Worm (Caenorhabditis elegans) whole organism, dauer: Measurements from ENCODE around the gene cnc-3.

Experiments used
- unc-62 ChIP-seq: sonication (generic microtip); optimal IDR thresholded peaks from 2 replicates; lab custom pipeline; 2017; ENCODE audit warnings: missing biosample characterization, missing genetic modification reagents, missing genetic modification characterization

The cnc-3 gene

DNA sequence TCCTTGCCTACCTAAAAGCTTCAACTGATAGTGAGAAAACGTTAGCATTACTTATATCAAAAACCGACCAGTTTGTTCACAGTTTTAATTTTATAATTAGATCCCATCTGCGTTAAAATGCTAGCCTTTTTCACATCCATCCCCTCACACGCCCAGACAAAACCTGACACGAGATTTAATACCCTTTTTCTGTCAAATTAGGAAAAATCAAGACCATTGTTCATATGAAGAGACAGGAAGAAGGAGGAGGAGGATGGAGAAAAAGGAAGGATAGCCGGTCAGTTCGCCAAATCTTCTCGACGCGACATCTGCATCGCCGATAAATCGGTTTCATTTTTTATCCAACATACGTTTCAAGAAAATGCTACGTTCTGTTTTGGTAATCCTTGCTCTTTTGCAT lies at the start of gene cnc-3:
Gene cnc-3 (plus strand): TSS at position 281 of the 400 bp plus-strand sequence.
- no peak for TF ChIP-seq unc-62 (GFP tag; lab: Kevin White, UChicago)

DNA sequence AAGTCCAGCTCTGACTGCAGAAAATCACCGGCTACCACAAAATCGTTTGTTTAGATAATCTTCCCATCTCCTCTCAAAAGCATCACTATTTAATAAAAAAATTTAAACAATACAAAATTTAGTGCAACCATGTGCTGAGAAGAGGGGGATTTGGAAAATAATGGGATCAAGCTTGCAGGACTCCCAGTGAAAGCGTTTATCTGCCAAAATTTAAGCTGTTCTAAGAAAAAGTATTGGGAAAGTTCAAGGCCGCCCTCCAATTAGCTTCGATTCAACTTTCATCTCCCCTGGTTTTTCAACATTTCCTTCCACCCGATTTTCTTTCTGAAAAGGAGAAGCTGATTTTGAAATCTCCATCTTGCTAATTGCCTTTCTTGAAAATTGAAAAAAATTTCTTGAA lies 39.7 kb upstream of the cnc-3 start:
- TF ChIP-seq unc-62 (GFP tag; lab: Kevin White, UChicago): no peak

DNA sequence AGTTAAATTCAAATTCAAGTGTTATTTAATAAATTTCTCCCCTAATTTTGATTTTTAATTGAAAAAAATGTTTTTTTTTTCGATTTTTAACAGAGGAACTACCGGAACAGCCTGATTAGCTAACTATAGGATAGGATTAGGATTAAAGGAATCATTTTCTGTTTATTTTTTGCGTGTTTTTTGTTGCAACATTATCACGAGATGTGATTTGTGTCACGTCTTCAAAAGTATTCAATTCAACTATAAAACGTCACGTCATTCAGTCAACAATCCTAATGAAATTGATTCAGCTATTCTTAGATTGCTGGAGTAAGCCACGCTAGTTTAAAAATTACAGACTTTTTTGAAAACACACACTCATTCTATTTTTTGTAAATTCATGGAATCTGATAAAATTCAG lies 37.1 kb upstream of the cnc-3 start:
- no peak for TF ChIP-seq unc-62 (GFP tag; lab: Kevin White, UChicago)

DNA sequence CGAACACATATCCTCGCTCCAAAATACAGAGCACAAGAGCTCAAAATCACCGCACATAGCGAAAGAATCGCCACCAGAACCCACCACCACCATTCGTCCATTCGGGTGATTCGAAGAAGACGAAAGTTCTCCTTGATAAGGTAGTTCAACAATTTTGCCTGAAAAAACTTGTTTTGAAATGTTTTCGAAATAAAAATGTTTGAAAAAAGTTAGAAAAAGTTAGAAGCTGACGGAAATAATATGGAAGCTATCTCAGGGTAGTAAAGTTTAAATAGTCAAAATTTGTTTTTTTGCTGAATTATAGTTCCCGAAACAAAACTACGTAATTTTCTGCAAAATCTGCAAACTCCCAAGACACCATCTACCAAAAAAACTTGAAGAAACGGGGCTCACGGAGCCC lies 36.3 kb upstream of the cnc-3 start, which contains the start of gene snt-5:
Gene snt-5 (minus strand): TSS at position 101 of the 400 bp plus-strand sequence.
- no peak for TF ChIP-seq unc-62 (GFP tag; lab: Kevin White, UChicago)

DNA sequence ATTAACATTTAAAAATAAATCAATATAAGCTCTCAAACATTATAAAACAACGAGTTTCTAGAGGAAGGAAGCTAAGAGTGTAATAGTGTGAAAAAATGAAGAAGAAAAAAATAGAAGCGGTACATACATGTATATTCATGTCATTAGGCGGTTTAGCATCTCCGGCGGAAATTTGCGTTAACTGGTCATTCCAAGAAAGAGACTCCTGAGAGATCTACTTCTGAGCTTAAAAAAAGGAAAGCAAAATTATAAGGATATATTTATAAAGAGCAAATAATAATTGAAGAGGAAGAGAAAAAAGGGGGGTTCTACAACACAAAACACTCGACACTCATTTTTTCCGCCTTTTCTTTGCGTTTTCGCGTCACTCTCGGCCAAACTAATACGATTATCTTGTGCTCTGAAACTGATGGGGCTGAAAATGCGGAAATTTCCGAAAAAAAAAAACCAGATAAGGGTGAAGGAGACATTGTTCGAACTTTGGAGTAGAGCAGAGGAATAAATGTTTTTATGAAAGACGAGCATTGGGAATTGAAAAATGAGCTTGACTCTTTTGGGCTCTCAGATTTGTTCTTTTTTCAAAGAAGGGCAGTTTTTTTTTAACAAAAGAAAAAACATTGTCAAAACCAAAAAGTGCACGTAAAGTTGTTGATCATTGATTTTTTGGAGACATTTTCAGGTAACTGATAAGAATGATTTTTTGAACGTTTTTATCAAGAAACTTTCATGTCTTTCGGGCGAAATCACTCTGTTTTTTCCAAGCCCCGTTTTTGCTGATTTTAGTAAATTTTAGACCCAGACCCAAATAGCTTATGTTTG lies 33.0 kb upstream of the cnc-3 start:
- TF ChIP-seq unc-62 (GFP tag; lab: Kevin White, UChicago): no peak

DNA sequence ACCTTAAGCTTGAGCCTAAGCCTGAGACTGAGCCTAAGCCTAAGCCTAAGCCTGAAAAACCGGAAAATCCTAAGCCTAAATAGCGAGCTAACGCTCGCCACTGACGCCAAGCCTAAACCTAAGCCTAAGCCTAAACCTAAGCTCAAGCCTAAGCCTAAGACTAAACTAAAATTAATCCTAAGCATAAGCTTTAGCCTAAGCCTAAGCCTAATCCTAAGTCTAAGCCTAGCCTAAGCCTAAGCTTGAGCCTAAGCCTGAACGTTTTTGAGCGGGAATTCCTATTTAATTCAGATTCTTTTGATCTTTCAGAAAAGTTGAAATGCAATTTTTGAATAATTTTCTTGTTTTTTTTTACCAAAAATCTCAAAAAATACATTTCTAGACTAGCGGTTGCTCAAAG lies 31.6 kb upstream of the cnc-3 start:
- TF ChIP-seq unc-62 (GFP tag; lab: Kevin White, UChicago): no peak

DNA sequence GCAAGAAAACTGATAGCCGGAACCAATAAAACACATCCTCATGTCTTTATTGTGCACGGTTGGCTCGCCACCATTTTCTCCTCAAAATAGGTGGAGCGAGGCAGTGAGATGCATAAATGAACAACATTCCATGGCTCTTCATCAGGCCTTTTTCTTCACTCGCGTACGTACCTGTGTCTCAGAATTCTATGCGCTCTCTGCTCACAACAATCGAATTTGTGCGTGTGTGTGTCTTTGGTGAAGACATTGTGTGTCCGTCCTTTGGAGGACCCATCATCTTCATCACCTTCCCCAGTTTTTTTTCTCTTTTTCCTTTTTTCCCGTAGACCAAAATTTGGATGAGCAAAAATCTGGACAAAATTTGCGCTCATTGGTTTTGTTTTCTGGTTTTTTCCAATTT lies 25.5 kb upstream of the cnc-3 start:
- no peak for TF ChIP-seq unc-62 (GFP tag; lab: Kevin White, UChicago)

DNA sequence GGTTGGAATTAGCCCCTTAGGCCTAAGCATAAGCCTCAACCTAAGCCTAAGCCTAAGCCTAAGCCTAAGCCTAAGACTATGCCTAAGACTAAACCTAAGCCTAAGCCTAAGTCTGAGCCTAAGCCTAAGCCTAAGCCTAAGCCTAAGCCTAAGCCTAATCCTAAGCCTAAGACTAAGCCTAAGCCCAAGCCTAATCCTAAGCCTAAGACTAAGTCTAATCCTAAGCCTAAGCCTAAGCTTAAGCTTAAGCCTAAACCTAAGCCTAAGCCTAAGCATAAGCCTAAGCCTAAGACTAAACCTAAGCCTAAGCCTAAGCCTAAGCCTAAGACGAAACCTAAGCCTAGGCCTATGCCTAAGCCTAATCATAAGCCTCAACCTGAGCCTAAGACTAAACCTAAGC lies 24.5 kb upstream of the cnc-3 start:
- TF ChIP-seq unc-62 (GFP tag; lab: Kevin White, UChicago): no peak

DNA sequence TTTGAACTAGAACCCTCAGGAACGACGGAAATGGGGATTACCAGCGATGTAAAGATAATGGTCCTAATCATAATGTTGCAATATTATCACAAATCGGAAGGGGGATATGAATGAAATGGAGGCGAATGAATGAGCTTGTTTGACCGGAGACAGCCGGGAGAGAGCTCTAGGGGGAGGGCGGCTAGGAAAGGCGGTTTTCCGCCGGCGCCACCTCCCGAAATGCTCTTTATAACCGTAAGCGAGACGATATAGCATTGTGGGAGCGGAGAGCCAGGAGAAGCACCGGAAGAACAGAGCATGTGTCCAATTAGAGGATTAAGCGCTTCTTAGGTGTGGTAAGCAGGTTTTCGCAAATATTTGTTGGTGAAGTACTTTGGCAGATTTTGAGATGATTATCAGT lies 22.2 kb upstream of the cnc-3 start, which contains the start of gene R12A1.3:
Gene R12A1.3 (minus strand): TSS at position 200 of the 400 bp plus-strand sequence.
- no peak for TF ChIP-seq unc-62 (GFP tag; lab: Kevin White, UChicago)

DNA sequence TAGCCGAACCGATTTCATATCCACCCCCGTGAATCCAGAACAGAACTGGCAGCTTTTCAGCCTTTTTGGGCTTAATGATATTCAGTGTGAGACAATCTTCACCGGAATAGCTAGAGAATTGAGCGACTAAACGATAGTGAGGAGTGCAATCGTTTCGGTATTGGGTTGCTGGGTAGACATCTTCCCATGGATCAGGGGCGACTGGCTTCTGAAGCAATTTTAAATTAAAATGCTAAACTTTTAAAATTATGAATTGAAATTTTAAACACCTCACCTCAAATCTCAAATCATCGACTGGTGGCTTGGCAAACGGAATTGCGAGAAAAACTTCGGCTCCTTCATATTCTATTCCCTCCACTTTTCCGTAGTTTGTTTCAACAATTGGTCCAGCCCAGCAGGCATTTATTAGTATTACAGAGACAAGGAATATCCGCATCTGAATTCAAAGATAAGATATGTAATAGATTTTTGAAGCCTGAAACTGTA lies 16.1 kb upstream of the cnc-3 start, which contains the start of gene ges-1:
Gene ges-1 (minus strand): TSS at position 436 of the 486 bp plus-strand sequence.
- TF ChIP-seq unc-62 (GFP tag; lab: Kevin White, UChicago): no peak

DNA sequence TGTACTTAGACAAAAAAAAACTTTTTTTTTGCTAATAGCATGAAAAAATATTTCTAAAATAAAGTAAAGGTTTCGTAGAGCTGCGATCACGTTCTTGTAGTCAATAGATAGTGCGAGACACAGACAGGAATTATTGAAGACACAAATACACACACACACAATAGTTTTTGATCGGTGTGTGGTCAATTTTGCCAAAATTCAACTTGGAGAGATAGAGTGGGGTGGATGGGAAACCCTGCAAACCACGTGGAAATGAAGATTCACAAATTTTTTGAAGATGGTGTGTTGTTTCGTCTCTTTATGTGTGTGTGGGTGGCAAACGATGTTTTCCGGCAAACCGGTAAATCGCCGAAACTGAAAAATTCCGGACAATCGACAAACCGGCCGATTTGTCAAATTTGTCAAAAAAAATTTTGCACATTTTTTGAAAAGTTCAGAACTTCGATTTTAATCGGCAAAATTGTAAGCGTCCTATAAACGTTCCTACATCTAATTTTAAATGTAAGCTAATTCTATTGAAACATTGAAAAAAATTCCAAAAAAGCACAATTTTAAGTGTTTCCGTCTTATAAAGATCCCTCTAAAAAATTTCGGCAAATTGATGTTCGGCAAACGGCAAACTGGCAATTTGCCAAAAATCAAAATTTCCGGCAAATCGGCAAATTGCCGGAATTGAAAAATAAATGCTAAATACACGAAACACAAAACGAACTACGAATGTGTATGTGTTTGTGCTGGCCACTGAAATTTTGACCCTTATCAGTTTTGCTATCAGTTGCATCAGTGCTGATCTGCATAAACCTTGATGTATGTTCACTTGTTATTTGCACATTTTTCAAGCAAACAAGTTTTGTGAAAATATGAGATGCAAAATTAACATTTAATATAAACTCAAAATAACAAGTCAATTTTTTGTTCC lies 15.0 kb upstream of the cnc-3 start:
- TF ChIP-seq unc-62 (GFP tag; lab: Kevin White, UChicago): no peak

DNA sequence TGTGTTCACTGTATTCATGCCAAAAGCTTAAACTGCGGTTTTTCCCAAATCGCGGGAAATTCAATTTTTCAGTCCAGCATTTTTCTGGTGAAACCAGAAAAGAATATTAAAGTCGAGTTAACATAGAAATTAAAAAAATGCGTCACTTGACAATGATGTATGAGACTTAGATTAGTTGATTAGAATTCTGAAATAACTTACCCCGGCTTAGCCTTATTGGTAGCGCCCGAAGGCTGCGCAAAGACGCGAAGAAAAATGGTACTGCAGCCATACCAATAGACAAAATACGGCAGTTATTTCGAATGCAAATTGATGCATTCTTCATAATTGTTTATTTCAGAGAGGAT lies 14.4 kb upstream of the cnc-3 start:
- no peak for TF ChIP-seq unc-62 (GFP tag; lab: Kevin White, UChicago)

DNA sequence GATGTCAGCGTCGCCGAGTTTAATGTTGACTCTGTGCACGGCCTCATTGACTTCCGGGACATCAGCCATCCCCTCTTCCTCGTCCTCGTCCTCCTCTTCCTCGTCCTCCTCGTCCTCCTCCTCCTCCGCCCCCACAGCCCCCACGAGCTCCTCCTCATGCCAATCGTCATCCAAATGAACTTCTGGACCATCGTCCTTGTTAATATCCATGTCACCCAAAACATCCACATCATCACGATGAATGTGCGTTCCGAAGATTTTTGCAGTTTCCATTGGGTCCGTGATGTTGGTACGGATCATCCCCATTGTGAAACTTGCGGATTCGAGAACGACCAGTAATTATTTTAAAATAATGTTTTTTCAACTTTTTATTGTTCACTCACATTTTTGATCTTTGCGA lies 13.4 kb upstream of the cnc-3 start:
- TF ChIP-seq unc-62 (GFP tag; lab: Kevin White, UChicago): no peak

DNA sequence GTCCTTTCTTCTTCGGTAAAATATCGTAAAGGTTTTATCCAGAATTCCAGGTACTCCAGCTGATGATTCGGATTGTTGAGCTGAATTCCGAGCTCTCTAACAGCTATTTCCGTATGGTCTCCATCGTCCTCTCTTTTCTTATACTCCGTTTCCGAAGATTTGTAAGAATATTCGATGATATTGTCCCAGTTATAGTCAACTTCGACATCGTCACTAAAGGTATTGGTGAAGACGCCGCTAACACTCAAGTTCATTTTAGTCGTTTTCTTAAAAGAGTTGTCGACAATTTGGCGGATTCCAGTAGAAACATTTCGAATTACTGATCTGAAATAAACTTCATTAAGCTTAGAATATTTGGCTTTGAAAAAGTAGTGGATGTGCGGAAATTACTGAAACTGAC lies 12.7 kb upstream of the cnc-3 start:
- no peak for TF ChIP-seq unc-62 (GFP tag; lab: Kevin White, UChicago)

DNA sequence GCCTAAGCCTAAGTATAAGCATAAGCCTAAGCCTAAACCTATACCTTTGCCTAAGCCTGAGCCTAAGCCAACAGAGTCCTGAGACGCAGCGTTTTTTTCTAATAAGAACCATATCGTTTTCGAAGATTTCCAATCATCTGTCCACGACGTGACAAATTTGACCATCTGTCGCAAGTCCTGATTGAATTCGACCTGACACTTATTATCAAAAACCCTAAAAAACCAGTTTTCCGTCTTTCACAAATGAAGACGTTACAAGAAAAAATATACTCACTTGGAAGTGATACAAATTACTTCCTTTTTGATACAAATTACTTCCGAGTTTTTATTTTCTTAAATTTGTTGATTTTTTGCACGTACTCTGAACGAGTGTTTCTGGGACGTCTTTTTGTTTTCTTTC lies 9.6 kb upstream of the cnc-3 start:
- TF ChIP-seq unc-62 (GFP tag; lab: Kevin White, UChicago): no peak

DNA sequence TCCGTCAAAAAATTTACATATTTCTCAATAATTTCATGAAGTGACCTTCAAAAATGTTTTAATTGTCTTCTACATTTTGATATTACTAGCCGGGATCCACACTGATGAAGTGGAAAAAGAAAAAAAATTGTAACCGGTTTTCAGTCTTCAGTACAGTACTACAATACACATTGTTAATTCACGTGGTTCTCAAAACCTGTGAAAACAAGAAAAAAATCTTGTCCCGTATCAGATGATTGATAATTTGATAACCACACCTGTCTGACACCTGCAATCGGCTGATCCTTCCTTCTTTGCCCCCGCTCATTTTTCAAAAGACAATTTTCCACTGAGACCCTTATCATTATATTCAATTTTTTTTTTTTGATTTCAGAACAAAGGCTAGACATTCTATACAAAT lies 9.0 kb upstream of the cnc-3 start, which contains the start of gene R09B5.11:
Gene R09B5.11 (plus strand): TSS at position 374 of the 400 bp plus-strand sequence.
- no peak for TF ChIP-seq unc-62 (GFP tag; lab: Kevin White, UChicago)
